Worm (Caenorhabditis elegans) whole organism, midembryonic: ENCODE data around the gene R02C2.1.
"Not testable (repeated sequence)": the region's sequence is repeated elsewhere in the genome, so short reads cannot be mapped to it uniquely, and the experiment has no call there.

ENCODE experiments used
- T22C8.4 ChIP-seq: fragments of 200-800 bp; sonication (Bioruptor generic); IDR thresholded peaks from 2 replicates; pipeline ENCODE4 v1.3.6; 2022; ENCODE audit warnings: missing genetic modification characterization, missing compliant biosample characterization
- cog-1 ChIP-seq: sonication (generic microtip); optimal IDR thresholded peaks from 2 replicates; lab custom pipeline; 2016; ENCODE audit warnings: missing genetic modification characterization, missing compliant biosample characterization
- flt-1 ChIP-seq: fragments of 200-800 bp; sonication (Bioruptor generic); IDR thresholded peaks from 2 replicates; pipeline ENCODE4 v1.3.6; 2022; ENCODE audit warnings: missing genetic modification characterization, missing compliant biosample characterization
- klf-2 ChIP-seq: fragments of 200-800 bp; sonication (Bioruptor generic); conservative IDR thresholded peaks from 2 replicates; pipeline ENCODE4 v1.3.6; 2022; ENCODE audit warnings: missing genetic modification reagents, missing genetic modification characterization, missing compliant biosample characterization
- med-1 ChIP-seq: sonication (generic microtip); optimal IDR thresholded peaks from 2 replicates; lab custom pipeline; 2017; ENCODE audit warnings: missing genetic modification characterization, mild to moderate bottlenecking, missing compliant biosample characterization, antibody characterized with exemption, missing genetic modification reagents; ENCODE audit not compliant: insufficient read depth
- ref-1 ChIP-seq: fragments of 200-800 bp; sonication (Bioruptor generic); conservative IDR thresholded peaks from 2 replicates; pipeline ENCODE4 v1.3.6; 2022; ENCODE audit warnings: missing genetic modification reagents, missing genetic modification characterization, missing compliant biosample characterization
- tab-1 ChIP-seq: fragments of 200-800 bp; sonication (Bioruptor generic); IDR thresholded peaks from 2 replicates; pipeline ENCODE4 v1.3.6; 2022; ENCODE audit warnings: missing genetic modification characterization, missing compliant biosample characterization
- ztf-23 ChIP-seq: fragments of 200-800 bp; sonication (Bioruptor generic); IDR thresholded peaks from 2 replicates; pipeline ENCODE4 v1.3.6; 2022; ENCODE audit warnings: missing genetic modification reagents, missing genetic modification characterization, missing compliant biosample characterization
- ztf-29 ChIP-seq: fragments of 200-800 bp; sonication (Bioruptor generic); IDR thresholded peaks from 2 replicates; pipeline ENCODE4 v1.3.6; 2022; ENCODE audit warnings: missing genetic modification reagents, missing genetic modification characterization, missing compliant biosample characterization

R02C2.1 gene

ce11 chrV:234572-234971 lies 3.4 kb downstream of the R02C2.1 start, which contains the start of gene kin-33:
kin-33 (minus strand) TSS chrV:234672.
- no peak for TF ChIP-seq ztf-29 (GFP tag; lab: Robert Waterston, UW)
- no peak for TF ChIP-seq ztf-23 (GFP tag; lab: Robert Waterston, UW)
- no peak for TF ChIP-seq T22C8.4
- TF ChIP-seq klf-2 (GFP tag; lab: Robert Waterston, UW), result no peak
- no peak for TF ChIP-seq flt-1
- TF ChIP-seq ref-1 (GFP tag; lab: Robert Waterston, UW), result no peak
- TF ChIP-seq cog-1 (tag; lab: Kevin White, UChicago), result no peak
- TF ChIP-seq med-1, result no peak
- no peak for TF ChIP-seq tab-1 (GFP tag; lab: Robert Waterston, UW)

- TF ChIP-seq ztf-29 (GFP tag; lab: Robert Waterston, UW), result no peak
- no peak for TF ChIP-seq T22C8.4
- no peak for TF ChIP-seq flt-1
- no peak for TF ChIP-seq med-1
- no peak for TF ChIP-seq tab-1 (GFP tag; lab: Robert Waterston, UW)
- no peak for TF ChIP-seq ztf-23 (GFP tag; lab: Robert Waterston, UW)
- TF ChIP-seq ref-1 (GFP tag; lab: Robert Waterston, UW), result no peak
- no peak for TF ChIP-seq klf-2 (GFP tag; lab: Robert Waterston, UW)
- TF ChIP-seq cog-1 (tag; lab: Kevin White, UChicago), result no peak
Measured at ce11 chrV:219632-220031, 18.4 kb downstream of the R02C2.1 start, which contains the start of gene srh-80. srh-80 (plus strand) TSS chrV:219932.

- TF ChIP-seq ztf-23 (GFP tag; lab: Robert Waterston, UW), result no peak
- no peak for TF ChIP-seq med-1
- TF ChIP-seq cog-1 (tag; lab: Kevin White, UChicago), result no peak
- TF ChIP-seq T22C8.4, result no peak
- TF ChIP-seq ztf-29 (GFP tag; lab: Robert Waterston, UW), result no peak
- no peak for TF ChIP-seq klf-2 (GFP tag; lab: Robert Waterston, UW)
- no peak for TF ChIP-seq ref-1 (GFP tag; lab: Robert Waterston, UW)
- TF ChIP-seq flt-1, result no peak
Measured at ce11 chrV:216847-217246, 21.1 kb downstream of the R02C2.1 start, which contains the start of gene srh-78. srh-78 (plus strand) TSS chrV:217147.

ce11 chrV:215697-216096 lies 22.3 kb downstream of the R02C2.1 start:
- TF ChIP-seq med-1 (no peak), T22C8.4 (no peak), klf-2 (GFP tag; lab: Robert Waterston, UW) (no peak), flt-1 (no peak), ztf-29 (GFP tag; lab: Robert Waterston, UW) (no peak), cog-1 (tag; lab: Kevin White, UChicago) (no peak), tab-1 (GFP tag; lab: Robert Waterston, UW) (no peak), ref-1 (GFP tag; lab: Robert Waterston, UW) (no peak), ztf-23 (GFP tag; lab: Robert Waterston, UW) (no peak)

- TF ChIP-seq tab-1 (GFP tag; lab: Robert Waterston, UW); med-1; ztf-23 (GFP tag; lab: Robert Waterston, UW): not testable (repeated sequence)
Measured at ce11 chrV:212687-213086, 25.3 kb downstream of the R02C2.1 start, which contains the start of gene DC2.5. DC2.5 (minus strand) TSS chrV:212787.

ce11 chrV:211388-212168 lies 26.4 kb downstream of the R02C2.1 start:
- TF ChIP-seq tab-1 (GFP tag; lab: Robert Waterston, UW) (no peak), cog-1 (tag; lab: Kevin White, UChicago) (no peak), flt-1 (no peak), ztf-23 (GFP tag; lab: Robert Waterston, UW) (no peak), med-1 (no peak), ztf-29 (GFP tag; lab: Robert Waterston, UW) (no peak), klf-2 (GFP tag; lab: Robert Waterston, UW) (no peak), T22C8.4 (no peak), ref-1 (GFP tag; lab: Robert Waterston, UW) (no peak)

- TF ChIP-seq ztf-29 (GFP tag; lab: Robert Waterston, UW) (no peak), T22C8.4 (no peak), klf-2 (GFP tag; lab: Robert Waterston, UW) (no peak), ztf-23 (GFP tag; lab: Robert Waterston, UW) (no peak), tab-1 (GFP tag; lab: Robert Waterston, UW) (no peak), ref-1 (GFP tag; lab: Robert Waterston, UW) (no peak), cog-1 (tag; lab: Kevin White, UChicago) (no peak), med-1 (no peak)
Measured at ce11 chrV:206814-207213, 31.2 kb downstream of the R02C2.1 start.

- no peak for TF ChIP-seq flt-1
- TF ChIP-seq med-1, result no peak
- no peak for TF ChIP-seq T22C8.4
- no peak for TF ChIP-seq ref-1 (GFP tag; lab: Robert Waterston, UW)
- TF ChIP-seq ztf-29 (GFP tag; lab: Robert Waterston, UW), result no peak
- no peak for TF ChIP-seq ztf-23 (GFP tag; lab: Robert Waterston, UW)
- no peak for TF ChIP-seq tab-1 (GFP tag; lab: Robert Waterston, UW)
- no peak for TF ChIP-seq cog-1 (tag; lab: Kevin White, UChicago)
- no peak for TF ChIP-seq klf-2 (GFP tag; lab: Robert Waterston, UW)
Measured at ce11 chrV:203855-204432, 34.0 kb downstream of the R02C2.1 start, which contains the start of gene lec-12. lec-12 (plus strand) TSS chrV:204382.

- TF ChIP-seq klf-2 (GFP tag; lab: Robert Waterston, UW) (no peak), med-1 (no peak), ref-1 (GFP tag; lab: Robert Waterston, UW) (no peak), ztf-29 (GFP tag; lab: Robert Waterston, UW) (no peak), T22C8.4 (no peak), flt-1 (no peak), cog-1 (tag; lab: Kevin White, UChicago) (no peak)
Measured at ce11 chrV:201300-201699, 36.7 kb downstream of the R02C2.1 start, which contains the start of gene trpp-1. trpp-1 (plus strand) TSS chrV:201600.
